Fruit fly (Drosophila melanogaster): Measurements from ENCODE around the gene anchor.

anchor gene

DNA sequence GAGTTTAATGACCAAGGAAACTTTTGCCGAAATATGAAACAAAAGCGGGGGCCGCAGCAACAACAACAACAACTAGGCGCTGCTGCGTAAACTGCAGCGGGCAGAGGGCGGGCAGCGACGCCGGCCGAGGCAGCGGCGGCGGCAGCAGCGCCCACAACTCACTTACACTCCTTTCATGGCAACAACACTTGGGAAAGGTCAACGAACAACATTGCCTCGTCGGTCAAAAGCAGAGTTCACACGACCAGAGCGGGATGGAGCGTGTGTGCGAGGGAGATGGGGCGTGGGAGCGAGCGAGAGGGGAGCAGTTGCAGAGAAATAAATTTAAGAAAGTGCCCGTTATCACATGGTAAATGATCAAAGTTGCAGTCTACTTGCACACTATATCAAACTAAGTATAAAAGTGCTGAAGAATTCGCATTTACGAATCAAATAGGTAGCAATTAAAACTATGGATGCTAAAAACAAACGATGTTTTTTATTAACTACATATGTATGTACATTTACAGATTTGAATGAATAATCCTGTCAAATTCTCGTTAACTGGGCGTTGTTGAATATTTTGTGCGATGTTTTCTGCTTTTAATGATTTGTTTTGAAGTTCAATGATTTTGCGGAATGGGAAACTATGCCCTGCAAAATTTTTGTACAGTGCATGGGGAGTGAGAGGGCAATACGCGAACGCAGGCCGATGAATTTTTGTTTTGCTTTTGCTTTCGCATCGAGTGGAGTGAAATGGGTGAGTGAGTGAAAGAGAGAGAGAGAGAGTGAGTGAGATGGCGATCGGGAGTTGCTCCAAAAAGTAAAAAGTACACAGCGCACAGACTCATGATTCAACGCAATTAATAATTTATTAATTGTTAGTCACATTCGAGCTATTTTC is 13.2 kb upstream of the anchor start:
- TF ChIP-seq psq (optimal IDR thresholded peaks at IDR 0.05) = no peak
- TF ChIP-seq EcR (GFP tag; optimal IDR thresholded peaks at IDR 0.05) = peak; percentile 51 to 80
- TF ChIP-seq CG8478 (optimal IDR thresholded peaks at IDR 0.05) = peak; percentile 72
- peak; percentile 2 for TF ChIP-seq Dll (optimal IDR thresholded peaks at IDR 0.05)

dm6 chr3L:17609068-17609382 is 12.6 kb upstream of the anchor start:
- TF ChIP-seq EcR (GFP tag; optimal IDR thresholded peaks at IDR 0.05) (peak; percentile 43 to 81), pan (optimal IDR thresholded peaks at IDR 0.05) (no peak)

DNA sequence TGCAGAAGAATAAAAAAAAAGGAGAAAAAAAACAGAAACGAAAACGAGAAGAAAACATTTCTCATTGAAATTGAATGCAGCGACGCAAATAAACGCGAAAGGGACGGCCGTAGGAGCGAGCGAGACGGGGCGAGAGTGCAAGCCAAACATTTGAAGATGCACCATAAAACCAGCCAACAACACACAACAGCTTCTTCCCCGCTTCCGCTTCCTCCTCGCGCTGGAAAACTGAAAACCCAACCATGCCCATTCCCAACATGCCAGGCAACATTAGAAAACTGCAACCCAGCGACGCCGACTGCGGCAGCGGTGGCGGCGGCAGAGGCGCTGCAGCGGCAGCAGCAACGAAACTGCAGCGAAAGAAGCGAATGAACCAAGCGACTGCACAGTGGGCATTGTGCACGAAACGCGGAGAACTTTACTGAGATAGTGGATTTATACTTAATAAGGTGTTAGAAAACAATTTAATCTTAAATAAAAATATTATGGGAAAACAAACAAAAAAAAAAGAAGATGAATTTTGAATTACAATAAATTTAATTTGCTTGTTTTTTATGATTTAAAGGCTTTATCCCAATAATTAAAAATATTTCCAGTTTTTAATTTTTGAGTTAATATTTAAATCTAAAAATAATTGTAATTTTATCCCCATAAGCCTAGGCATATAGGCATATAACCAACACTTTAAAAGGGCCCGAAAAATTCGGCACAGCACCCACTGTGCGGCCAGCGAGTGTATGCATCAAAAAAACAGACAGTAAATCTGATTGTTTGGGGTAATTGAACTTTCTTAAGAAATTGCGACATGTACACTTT is 10.5 kb upstream of the anchor start:
- TF ChIP-seq EcR (GFP tag; optimal IDR thresholded peaks at IDR 0.05) = peak in 1 of 2 experiments; percentile 92
- TF ChIP-seq Dll (optimal IDR thresholded peaks at IDR 0.05) = no peak
- TF ChIP-seq psq (optimal IDR thresholded peaks at IDR 0.05) = no peak

DNA sequence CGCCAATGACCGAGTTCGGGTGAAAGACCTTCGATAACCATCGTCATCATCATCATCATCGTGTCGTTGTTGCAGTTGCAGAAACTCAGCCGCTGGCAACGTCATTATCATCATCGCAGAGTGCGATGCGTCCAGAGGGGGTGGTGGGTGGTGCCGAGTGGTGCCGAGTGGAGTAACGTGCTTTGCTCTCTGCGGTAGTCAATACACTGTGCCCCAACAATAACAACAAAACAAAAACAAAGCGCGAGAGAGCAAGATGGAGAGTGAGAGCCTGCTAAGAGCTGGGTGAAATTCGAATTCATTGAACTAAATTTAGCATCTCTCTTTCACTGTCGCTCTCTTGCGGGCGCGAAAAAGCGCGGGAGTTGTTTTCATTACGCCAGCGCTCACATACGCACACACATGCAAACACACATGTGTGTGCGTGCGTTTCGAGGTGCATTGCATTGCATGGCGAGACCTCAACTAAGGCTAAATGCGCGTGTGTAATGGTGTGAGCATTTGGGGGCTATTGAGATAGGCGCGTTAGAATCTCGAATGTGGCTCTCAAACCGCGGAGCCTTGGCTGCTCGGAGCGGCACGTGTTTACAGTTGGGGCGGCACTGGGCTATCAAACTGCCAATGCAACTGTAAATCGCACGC is 9.6 kb upstream of the anchor start:
- no peak for TF ChIP-seq pan (optimal IDR thresholded peaks at IDR 0.05)
- peak; percentile 98 for TF ChIP-seq Dll (optimal IDR thresholded peaks at IDR 0.05)
- TF ChIP-seq EcR (GFP tag; optimal IDR thresholded peaks at IDR 0.05) = peak; percentile 99 to 100
- no peak for TF ChIP-seq psq (optimal IDR thresholded peaks at IDR 0.05)
- TF ChIP-seq usp (GFP tag; optimal IDR thresholded peaks at IDR 0.05) = no peak
- TF ChIP-seq CG8478 (optimal IDR thresholded peaks at IDR 0.05) = no peak

- no peak for TF ChIP-seq pan (optimal IDR thresholded peaks at IDR 0.05)
- TF ChIP-seq EcR (GFP tag; optimal IDR thresholded peaks at IDR 0.05) = peak; percentile 35 to 78
Measured at dm6 chr3L:17613292-17613734, 8.3 kb upstream of the anchor start.

DNA sequence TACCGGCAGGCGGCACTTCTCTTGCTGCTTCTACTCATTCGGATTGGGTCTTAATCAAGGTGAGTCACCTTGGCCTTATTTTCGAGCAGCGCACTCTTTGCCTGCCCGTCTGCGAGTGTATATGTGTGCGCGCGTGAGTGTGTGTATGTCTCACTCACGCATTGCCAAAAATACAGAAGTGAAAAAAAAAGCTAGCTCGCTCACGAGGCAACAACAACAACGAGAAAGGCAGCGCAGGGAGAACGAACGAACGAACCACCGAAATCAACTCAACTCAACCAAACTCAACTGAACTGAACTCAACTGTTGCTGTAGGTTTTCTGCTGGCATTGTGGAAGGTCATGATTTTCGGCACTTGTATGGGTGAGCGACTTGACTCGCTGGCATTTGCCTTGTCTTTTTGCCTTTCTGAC is 7.6 kb upstream of the anchor start:
- TF ChIP-seq CG8478 (optimal IDR thresholded peaks at IDR 0.05) = no peak
- TF ChIP-seq psq (optimal IDR thresholded peaks at IDR 0.05) = no peak
- peak; percentile 28 for TF ChIP-seq Dll (optimal IDR thresholded peaks at IDR 0.05)
- peak in 1 of 2 experiments; percentile 50 for TF ChIP-seq EcR (GFP tag; optimal IDR thresholded peaks at IDR 0.05)

DNA sequence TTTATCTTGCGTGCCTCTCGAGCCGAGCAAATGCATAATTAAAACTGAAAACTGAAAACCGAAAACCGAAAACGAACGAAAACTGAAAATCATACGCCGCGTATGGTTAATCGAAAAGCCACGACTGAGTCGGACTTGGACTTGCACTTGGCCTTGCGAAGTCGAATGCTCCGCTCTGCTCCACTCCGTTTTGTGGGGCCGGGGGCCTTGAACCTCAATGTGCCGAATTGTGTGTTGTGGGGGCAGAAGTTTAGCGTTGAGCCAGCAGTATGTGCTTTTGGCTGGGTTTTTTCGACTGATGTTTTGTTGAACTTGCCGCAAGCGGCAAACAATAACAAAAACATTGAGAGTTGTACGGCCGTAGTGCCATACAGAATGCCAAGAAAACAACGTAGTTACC is 6.3 kb upstream of the anchor start:
- TF ChIP-seq Dll (optimal IDR thresholded peaks at IDR 0.05) (no peak), psq (optimal IDR thresholded peaks at IDR 0.05) (no peak), usp (GFP tag; optimal IDR thresholded peaks at IDR 0.05) (no peak), pan (optimal IDR thresholded peaks at IDR 0.05) (no peak), EcR (GFP tag; optimal IDR thresholded peaks at IDR 0.05) (no peak), CG8478 (optimal IDR thresholded peaks at IDR 0.05) (no peak)

DNA sequence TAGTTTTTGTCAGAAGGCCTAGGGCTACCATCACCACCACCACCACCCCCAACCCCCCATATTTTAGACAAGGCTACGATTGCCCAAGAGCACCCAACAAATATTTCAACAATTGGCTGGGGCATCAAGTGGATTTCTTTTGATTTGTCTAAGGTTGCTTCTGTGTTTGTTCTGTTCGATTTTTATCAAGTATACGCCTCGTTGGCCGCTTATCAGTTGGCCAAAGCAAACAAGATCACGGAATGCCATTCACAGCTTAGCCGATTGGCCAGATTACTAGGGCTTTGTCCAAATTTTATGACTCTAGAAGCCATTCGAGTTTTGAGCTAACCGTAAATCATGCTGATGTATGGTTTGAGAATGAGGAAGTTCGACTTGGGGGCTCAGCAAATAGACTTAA is 5.8 kb upstream of the anchor start:
- TF ChIP-seq CG8478 (optimal IDR thresholded peaks at IDR 0.05) = no peak
- no peak for TF ChIP-seq Dll (optimal IDR thresholded peaks at IDR 0.05)
- no peak for TF ChIP-seq psq (optimal IDR thresholded peaks at IDR 0.05)

- TF ChIP-seq CG8478 (optimal IDR thresholded peaks at IDR 0.05) = no peak
- no peak for TF ChIP-seq psq (optimal IDR thresholded peaks at IDR 0.05)
- no peak for TF ChIP-seq Dll (optimal IDR thresholded peaks at IDR 0.05)
- no peak for TF ChIP-seq EcR (GFP tag; optimal IDR thresholded peaks at IDR 0.05)
- no peak for TF ChIP-seq pan (optimal IDR thresholded peaks at IDR 0.05)
- TF ChIP-seq usp (GFP tag; optimal IDR thresholded peaks at IDR 0.05) = no peak
Measured at dm6 chr3L:17616876-17617279, 4.7 kb upstream of the anchor start.

DNA sequence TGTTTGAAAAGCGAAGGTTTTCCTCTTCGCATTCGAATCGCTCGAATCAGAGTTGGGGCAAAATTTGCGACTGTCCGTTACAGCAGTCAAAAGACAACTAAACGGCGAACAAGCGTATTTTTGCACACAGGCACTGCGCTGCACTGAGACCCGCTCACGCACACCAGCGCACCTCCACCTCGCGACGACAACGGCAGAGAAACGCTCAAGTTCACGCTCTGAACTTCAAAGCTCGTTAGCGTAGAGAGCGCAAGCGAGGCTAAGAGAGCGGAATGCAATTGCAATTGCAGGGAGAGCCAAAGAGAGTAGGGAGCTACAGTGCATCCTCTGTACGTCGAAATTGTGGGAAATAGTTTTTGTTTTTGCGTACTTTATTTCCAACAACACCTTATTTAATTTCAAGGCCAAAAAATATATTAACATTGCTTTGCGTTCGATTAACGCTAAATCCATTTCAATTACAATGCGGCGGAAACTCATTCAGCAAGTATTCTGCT is 2.4 kb upstream of the anchor start, which contains the start of gene Eip74EF:
Gene Eip74EF, minus strand, starts transcription at position 117 of the 497 bp plus-strand sequence.
- TF ChIP-seq CG8478 (optimal IDR thresholded peaks at IDR 0.05) (no peak), psq (optimal IDR thresholded peaks at IDR 0.05) (no peak), Dll (optimal IDR thresholded peaks at IDR 0.05) (no peak), pan (optimal IDR thresholded peaks at IDR 0.05) (no peak), usp (GFP tag; optimal IDR thresholded peaks at IDR 0.05) (no peak), EcR (GFP tag; optimal IDR thresholded peaks at IDR 0.05) (no peak)

DNA sequence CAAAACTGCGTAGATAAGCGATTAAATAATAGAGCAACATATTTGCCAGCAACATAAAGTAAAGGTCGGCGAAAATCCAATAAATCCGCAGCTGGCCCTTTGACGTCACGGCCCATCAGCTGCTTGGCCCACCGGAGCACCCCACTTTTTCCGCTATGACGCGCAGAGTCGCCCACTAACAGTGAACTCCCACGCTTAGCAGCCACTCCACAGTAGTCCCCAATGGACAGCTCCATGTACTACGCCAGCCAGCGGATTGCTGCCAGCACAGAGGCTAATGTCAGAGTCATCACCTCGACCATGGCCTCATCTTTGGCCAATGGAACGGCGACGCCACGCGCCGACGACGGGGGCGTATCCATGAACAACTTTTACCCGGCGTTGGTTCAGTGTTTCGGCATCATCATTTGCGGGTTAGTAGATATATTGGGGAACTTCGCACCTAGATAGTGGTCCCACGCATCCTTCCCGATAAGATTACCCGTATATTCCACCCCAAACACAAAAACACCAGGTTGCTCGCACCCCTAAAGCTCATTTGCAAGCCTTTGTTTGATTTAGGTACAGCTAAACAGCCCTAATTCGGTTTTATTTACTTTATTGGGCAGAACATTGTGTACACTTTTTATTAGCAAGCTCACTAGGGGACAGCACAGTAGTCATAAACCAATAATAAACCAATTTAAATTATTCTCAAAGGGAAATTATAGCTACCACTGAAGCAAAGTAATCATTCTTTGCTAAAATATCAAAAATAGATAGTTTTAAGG is 642 bp downstream of the anchor start:
- TF ChIP-seq CG8478 (optimal IDR thresholded peaks at IDR 0.05) (no peak), EcR (GFP tag; optimal IDR thresholded peaks at IDR 0.05) (no peak), psq (optimal IDR thresholded peaks at IDR 0.05) (no peak), usp (GFP tag; optimal IDR thresholded peaks at IDR 0.05) (no peak), Dll (optimal IDR thresholded peaks at IDR 0.05) (no peak), pan (optimal IDR thresholded peaks at IDR 0.05) (no peak)

All from whole organism.